Fruit fly (Drosophila melanogaster): ENCODE results near the gene CG16888.

The CG16888 gene

dm6 chr2L:13813156-13813555, at the start of gene CG16888:
CG16888 (minus strand) TSS chr2L:13813256.
- no peak for TF ChIP-seq usp (GFP tag; optimal IDR thresholded peaks at IDR 0.05)
- no peak for TF ChIP-seq EcR (GFP tag; optimal IDR thresholded peaks at IDR 0.05)
- TF ChIP-seq Dll (optimal IDR thresholded peaks at IDR 0.05): no peak

- no peak for TF ChIP-seq pan (optimal IDR thresholded peaks at IDR 0.05)
- TF ChIP-seq EcR (GFP tag; optimal IDR thresholded peaks at IDR 0.05): no peak
- no peak for TF ChIP-seq CG8478 (optimal IDR thresholded peaks at IDR 0.05)
- TF ChIP-seq usp (GFP tag; optimal IDR thresholded peaks at IDR 0.05): no peak
- no peak for TF ChIP-seq psq (optimal IDR thresholded peaks at IDR 0.05)
- no peak for TF ChIP-seq Dll (optimal IDR thresholded peaks at IDR 0.05)
These were observed 38.0 kb upstream of the CG16888 start for dm6 chr2L:13851098-13851497.

- TF ChIP-seq EcR (GFP tag; optimal IDR thresholded peaks at IDR 0.05) (no peak), pan (optimal IDR thresholded peaks at IDR 0.05) (no peak), psq (optimal IDR thresholded peaks at IDR 0.05) (no peak), Dll (optimal IDR thresholded peaks at IDR 0.05) (no peak), CG8478 (optimal IDR thresholded peaks at IDR 0.05) (no peak), usp (GFP tag; optimal IDR thresholded peaks at IDR 0.05) (no peak)
These were observed 36.1 kb upstream of the CG16888 start, which contains the start of gene CG7968 for dm6 chr2L:13849125-13849524. CG7968 (plus strand) TSS chr2L:13849400.

dm6 chr2L:13847625-13848024, 34.6 kb upstream of the CG16888 start, which contains the start of gene CG7953:
CG7953 (plus strand) TSS chr2L:13847925.
- no peak for TF ChIP-seq pan (optimal IDR thresholded peaks at IDR 0.05)
- TF ChIP-seq CG8478 (optimal IDR thresholded peaks at IDR 0.05): no peak
- TF ChIP-seq usp (GFP tag; optimal IDR thresholded peaks at IDR 0.05): no peak
- no peak for TF ChIP-seq EcR (GFP tag; optimal IDR thresholded peaks at IDR 0.05)
- no peak for TF ChIP-seq Dll (optimal IDR thresholded peaks at IDR 0.05)
- TF ChIP-seq psq (optimal IDR thresholded peaks at IDR 0.05): no peak

- TF ChIP-seq psq (optimal IDR thresholded peaks at IDR 0.05): no peak
- no peak for TF ChIP-seq pan (optimal IDR thresholded peaks at IDR 0.05)
- TF ChIP-seq Dll (optimal IDR thresholded peaks at IDR 0.05): no peak
- TF ChIP-seq usp (GFP tag; optimal IDR thresholded peaks at IDR 0.05): no peak
- no peak for TF ChIP-seq CG8478 (optimal IDR thresholded peaks at IDR 0.05)
- no peak for TF ChIP-seq EcR (GFP tag; optimal IDR thresholded peaks at IDR 0.05)
These were observed 33.3 kb upstream of the CG16888 start, which contains the start of gene CG7916 for dm6 chr2L:13846239-13846802. CG7916 (plus strand) TSS chr2L:13846752.

dm6 chr2L:13845178-13845577, 32.1 kb upstream of the CG16888 start, which contains the start of gene CG8997:
CG8997 (minus strand) TSS chr2L:13845325.
- no peak for TF ChIP-seq EcR (GFP tag; optimal IDR thresholded peaks at IDR 0.05)
- TF ChIP-seq CG8478 (optimal IDR thresholded peaks at IDR 0.05): no peak
- no peak for TF ChIP-seq usp (GFP tag; optimal IDR thresholded peaks at IDR 0.05)
- TF ChIP-seq Dll (optimal IDR thresholded peaks at IDR 0.05): no peak
- TF ChIP-seq pan (optimal IDR thresholded peaks at IDR 0.05): no peak
- no peak for TF ChIP-seq psq (optimal IDR thresholded peaks at IDR 0.05)

dm6 chr2L:13843692-13844284, 30.7 kb upstream of the CG16888 start, which contains the start of gene CG33306:
CG33306 (minus strand) TSS chr2L:13843742.
- TF ChIP-seq psq (optimal IDR thresholded peaks at IDR 0.05): no peak
- TF ChIP-seq Dll (optimal IDR thresholded peaks at IDR 0.05): no peak
- no peak for TF ChIP-seq EcR (GFP tag; optimal IDR thresholded peaks at IDR 0.05)
- no peak for TF ChIP-seq usp (GFP tag; optimal IDR thresholded peaks at IDR 0.05)
- no peak for TF ChIP-seq pan (optimal IDR thresholded peaks at IDR 0.05)
- TF ChIP-seq CG8478 (optimal IDR thresholded peaks at IDR 0.05): no peak

dm6 chr2L:13842572-13842971, 29.5 kb upstream of the CG16888 start:
- TF ChIP-seq usp (GFP tag; optimal IDR thresholded peaks at IDR 0.05) (no peak), CG8478 (optimal IDR thresholded peaks at IDR 0.05) (no peak), psq (optimal IDR thresholded peaks at IDR 0.05) (no peak), Dll (optimal IDR thresholded peaks at IDR 0.05) (no peak), pan (optimal IDR thresholded peaks at IDR 0.05) (no peak), EcR (GFP tag; optimal IDR thresholded peaks at IDR 0.05) (no peak)

- no peak for TF ChIP-seq CG8478 (optimal IDR thresholded peaks at IDR 0.05)
- no peak for TF ChIP-seq EcR (GFP tag; optimal IDR thresholded peaks at IDR 0.05)
- TF ChIP-seq psq (optimal IDR thresholded peaks at IDR 0.05): no peak
- no peak for TF ChIP-seq Dll (optimal IDR thresholded peaks at IDR 0.05)
- no peak for TF ChIP-seq pan (optimal IDR thresholded peaks at IDR 0.05)
- TF ChIP-seq usp (GFP tag; optimal IDR thresholded peaks at IDR 0.05): no peak
These were observed 29.0 kb upstream of the CG16888 start for dm6 chr2L:13842078-13842477.

dm6 chr2L:13841508-13841907, 28.5 kb upstream of the CG16888 start, which contains the start of gene CG33307:
CG33307 (minus strand) TSS chr2L:13841520.
- TF ChIP-seq CG8478 (optimal IDR thresholded peaks at IDR 0.05) (no peak), pan (optimal IDR thresholded peaks at IDR 0.05) (no peak), psq (optimal IDR thresholded peaks at IDR 0.05) (no peak), Dll (optimal IDR thresholded peaks at IDR 0.05) (no peak), EcR (GFP tag; optimal IDR thresholded peaks at IDR 0.05) (no peak), usp (GFP tag; optimal IDR thresholded peaks at IDR 0.05) (no peak)

dm6 chr2L:13839744-13840151, 26.7 kb upstream of the CG16888 start:
- no peak for TF ChIP-seq pan (optimal IDR thresholded peaks at IDR 0.05)
- TF ChIP-seq EcR (GFP tag; optimal IDR thresholded peaks at IDR 0.05): no peak
- TF ChIP-seq CG8478 (optimal IDR thresholded peaks at IDR 0.05): no peak
- TF ChIP-seq Dll (optimal IDR thresholded peaks at IDR 0.05): no peak
- no peak for TF ChIP-seq psq (optimal IDR thresholded peaks at IDR 0.05)

dm6 chr2L:13838647-13839390, 25.8 kb upstream of the CG16888 start:
- TF ChIP-seq pan (optimal IDR thresholded peaks at IDR 0.05) (no peak), usp (GFP tag; optimal IDR thresholded peaks at IDR 0.05) (no peak), Dll (optimal IDR thresholded peaks at IDR 0.05) (no peak), psq (optimal IDR thresholded peaks at IDR 0.05) (no peak), EcR (GFP tag; optimal IDR thresholded peaks at IDR 0.05) (no peak), CG8478 (optimal IDR thresholded peaks at IDR 0.05) (no peak)

Data from whole organism.